Worm (Caenorhabditis elegans): ENCODE measurements around the gene sucg-1.

DNA sequence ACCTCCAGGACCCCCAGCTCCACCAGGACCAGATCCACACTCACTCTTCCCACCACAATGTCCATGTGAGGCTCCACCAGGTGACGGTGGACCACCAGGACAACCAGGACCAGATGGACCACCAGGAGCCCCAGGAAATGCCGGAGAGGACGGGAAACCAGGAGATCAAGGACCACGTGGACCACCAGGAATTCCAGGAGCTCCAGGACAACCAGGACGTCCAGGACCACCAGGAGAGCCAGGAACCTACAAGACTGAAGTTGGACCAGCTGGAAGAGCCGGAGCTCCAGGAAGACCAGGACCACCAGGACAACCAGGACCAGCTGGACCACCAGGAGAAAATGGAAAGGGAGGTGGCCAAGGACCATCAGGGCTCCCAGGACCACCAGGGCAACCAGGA is 25.4 kb downstream of the sucg-1 start:
- no peak for TF ChIP-seq nhr-12 (tag; optimal IDR thresholded peaks at IDR 0.05)
- TF ChIP-seq eor-1 (tag; optimal IDR thresholded peaks at IDR 0.05), result no peak
- TF ChIP-seq aly-2 (tag; optimal IDR thresholded peaks at IDR 0.05), result no peak

Data from whole organism, L3 larva.